Worm (Caenorhabditis elegans) whole organism, L4 larva: ENCODE measurements around the gene cyp-42A1.

ENCODE experiments used
- D1046.2 ChIP-seq: fragments of 200-800 bp; sonication (Bioruptor generic); IDR thresholded peaks from 2 replicates; pipeline ENCODE4 v1.3.6; 2022; ENCODE audit warnings: missing genetic modification characterization, missing compliant biosample characterization
- F26F4.8 ChIP-seq: fragments of 200-800 bp; sonication (Bioruptor generic); conservative IDR thresholded peaks from 2 replicates; pipeline ENCODE4 v1.3.6; 2022; ENCODE audit warnings: missing genetic modification characterization, missing compliant biosample characterization
- F49E8.2 ChIP-seq: sonication (generic microtip); optimal IDR thresholded peaks from 2 replicates; lab custom pipeline; 2016; ENCODE audit warnings: missing compliant biosample characterization, mild to moderate bottlenecking, missing genetic modification characterization, borderline replicate concordance
- T20F7.1 ChIP-seq: fragments of 200-800 bp; sonication (Bioruptor generic); optimal IDR thresholded peaks from 2 replicates; lab custom pipeline; 2018; ENCODE audit warnings: mild to moderate bottlenecking, missing genetic modification characterization, missing compliant biosample characterization
- T26A8.4 ChIP-seq: fragments of 200-800 bp; sonication (Bioruptor generic); IDR thresholded peaks from 2 replicates; pipeline ENCODE4 v1.3.6; 2022; ENCODE audit warnings: missing genetic modification characterization, missing compliant biosample characterization
- Y75B8A.6 ChIP-seq: fragments of 200-800 bp; sonication (Bioruptor generic); IDR thresholded peaks from 2 replicates; pipeline ENCODE4 v1.3.6; 2022; ENCODE audit warnings: missing genetic modification reagents, missing genetic modification characterization, missing compliant biosample characterization
- ZK337.2 ChIP-seq: fragments of 200-800 bp; sonication (Bioruptor generic); IDR thresholded peaks from 2 replicates; pipeline ENCODE4 v1.3.6; 2022; ENCODE audit warnings: missing genetic modification reagents, missing genetic modification characterization, missing compliant biosample characterization
- aha-1 ChIP-seq: fragments of 150-350 bp; peaks from one replicate; lab custom pipeline; 2014; ENCODE audit warnings: missing biosample characterization, missing genetic modification characterization
- ama-1 ChIP-seq: fragments of 150-350 bp; optimal IDR thresholded peaks from 2 replicates; lab custom pipeline; 2014; ENCODE audit warnings: inconsistent platforms, mixed read lengths
- ceh-32 ChIP-seq: sonication (generic microtip); optimal IDR thresholded peaks from 2 replicates; lab custom pipeline; 2016; ENCODE audit warnings: mild to moderate bottlenecking, missing genetic modification characterization, missing compliant biosample characterization; ENCODE audit not compliant: poor library complexity
- ceh-62 ChIP-seq: sonication (generic microtip); optimal IDR thresholded peaks from 2 replicates; lab custom pipeline; 2017; ENCODE audit warnings: missing biosample characterization, missing genetic modification characterization
- ceh-82 ChIP-seq: sonication (generic microtip); optimal IDR thresholded peaks from 2 replicates; lab custom pipeline; 2017; ENCODE audit warnings: missing biosample characterization, missing genetic modification characterization
- ces-1 ChIP-seq: fragments of 150-350 bp; sonication (generic microtip); optimal IDR thresholded peaks from 4 replicates; lab custom pipeline; 2014; ENCODE audit warnings: missing biosample characterization, missing genetic modification reagents, missing genetic modification characterization
- daf-16 ChIP-seq, 3 experiments: sonication (generic microtip); optimal IDR thresholded peaks; 2 replicates each; lab custom pipeline; 2016 to 2017; ENCODE audit warnings: missing genetic modification characterization in 3 of 3, missing genetic modification reagents in 3 of 3, mild to moderate bottlenecking in 2 of 3, missing compliant biosample characterization in 2 of 3, missing biosample characterization in 1 of 3, moderate library complexity in 1 of 3
- daf-8 ChIP-seq: fragments of 200-800 bp; sonication (Bioruptor generic); IDR thresholded peaks from 2 replicates; pipeline ENCODE4 v1.3.6; 2022; ENCODE audit warnings: missing genetic modification characterization, missing compliant biosample characterization
- dmd-6 ChIP-seq: fragments of 200-800 bp; sonication (Bioruptor generic); IDR thresholded peaks from 2 replicates; pipeline ENCODE4 v1.3.6; 2022; ENCODE audit warnings: missing genetic modification reagents, missing genetic modification characterization, missing compliant biosample characterization
- dmd-9 ChIP-seq: fragments of 200-800 bp; sonication (Bioruptor generic); IDR thresholded peaks from 2 replicates; pipeline ENCODE4 v1.3.6; 2022; ENCODE audit warnings: missing genetic modification reagents, missing genetic modification characterization, missing compliant biosample characterization
- dve-1 ChIP-seq: sonication (generic microtip); optimal IDR thresholded peaks from 2 replicates; lab custom pipeline; 2017; ENCODE audit warnings: antibody characterized with exemption, mild to moderate bottlenecking, missing genetic modification characterization, missing compliant biosample characterization; ENCODE audit not compliant: insufficient read depth
- fos-1 ChIP-seq: fragments of 150-350 bp; optimal IDR thresholded peaks from 2 replicates; lab custom pipeline; 2014; ENCODE audit warnings: missing biosample characterization, missing genetic modification characterization
- hlh-11 ChIP-seq: fragments of 200-800 bp; sonication (Bioruptor generic); optimal IDR thresholded peaks from 2 replicates; lab custom pipeline; 2018; ENCODE audit warnings: mild to moderate bottlenecking, missing genetic modification characterization, missing compliant biosample characterization
- hmg-1.1 ChIP-seq: fragments of 200-800 bp; sonication (Bioruptor generic); IDR thresholded peaks from 2 replicates; pipeline ENCODE4 v1.3.6; 2022; ENCODE audit warnings: missing genetic modification reagents, missing genetic modification characterization, missing compliant biosample characterization
- jun-1 ChIP-seq: fragments of 150-350 bp; optimal IDR thresholded peaks from 2 replicates; lab custom pipeline; 2014; ENCODE audit warnings: missing biosample characterization, missing genetic modification reagents, missing genetic modification characterization
- lin-13 ChIP-seq: fragments of 150-350 bp; optimal IDR thresholded peaks from 2 replicates; lab custom pipeline; 2014; ENCODE audit warnings: missing biosample characterization, missing genetic modification reagents, missing genetic modification characterization
- lin-15B ChIP-seq: fragments of 150-350 bp; sonication (generic microtip); optimal IDR thresholded peaks from 3 replicates; lab custom pipeline; 2014; ENCODE audit warnings: missing biosample characterization, missing genetic modification characterization
- lin-29 ChIP-seq: fragments of 200-800 bp; sonication (Bioruptor generic); IDR thresholded peaks from 2 replicates; pipeline ENCODE4 v1.3.6; 2022; ENCODE audit warnings: missing genetic modification reagents, missing genetic modification characterization, missing compliant biosample characterization
- lin-39 ChIP-seq: fragments of 150-350 bp; optimal IDR thresholded peaks from 2 replicates; lab custom pipeline; 2014; ENCODE audit warnings: missing biosample characterization, missing genetic modification reagents, missing genetic modification characterization
- lir-3 ChIP-seq: sonication (generic microtip); optimal IDR thresholded peaks from 2 replicates; lab custom pipeline; 2016; ENCODE audit warnings: mild to moderate bottlenecking, missing genetic modification characterization, missing compliant biosample characterization
- mes-2 ChIP-seq: sonication (generic microtip); optimal IDR thresholded peaks from 2 replicates; lab custom pipeline; 2016; ENCODE audit warnings: missing genotype, mild to moderate bottlenecking, missing genetic modification characterization, missing compliant biosample characterization; ENCODE audit not compliant: poor library complexity, severe bottlenecking
- mxl-3 ChIP-seq: fragments of 200-800 bp; sonication (Bioruptor generic); optimal IDR thresholded peaks from 2 replicates; lab custom pipeline; 2018; ENCODE audit warnings: mild to moderate bottlenecking, missing genetic modification characterization, missing compliant biosample characterization
- nhr-28 ChIP-seq: fragments of 150-350 bp; optimal IDR thresholded peaks from 2 replicates; lab custom pipeline; 2014; ENCODE audit warnings: missing biosample characterization, missing genetic modification characterization
- nhr-48 ChIP-seq: sonication (generic microtip); optimal IDR thresholded peaks from 2 replicates; lab custom pipeline; 2016; ENCODE audit warnings: mild to moderate bottlenecking, missing genetic modification characterization, missing compliant biosample characterization
- nhr-6 ChIP-seq: fragments of 150-350 bp; optimal IDR thresholded peaks from 2 replicates; lab custom pipeline; 2014; ENCODE audit warnings: missing biosample characterization, missing genetic modification characterization
- nhr-77 ChIP-seq: fragments of 150-350 bp; optimal IDR thresholded peaks from 2 replicates; lab custom pipeline; 2014; ENCODE audit warnings: missing biosample characterization, missing genetic modification characterization
- pqm-1 ChIP-seq: sonication (generic microtip); optimal IDR thresholded peaks from 2 replicates; lab custom pipeline; 2017; ENCODE audit warnings: missing biosample characterization, missing genetic modification characterization
- rbr-2 ChIP-seq: sonication (generic microtip); optimal IDR thresholded peaks from 2 replicates; lab custom pipeline; 2016; ENCODE audit warnings: missing genotype, missing genetic modification characterization, missing compliant biosample characterization
- sdz-12 ChIP-seq: fragments of 200-800 bp; sonication (Bioruptor generic); optimal IDR thresholded peaks from 2 replicates; lab custom pipeline; 2018; ENCODE audit warnings: mild to moderate bottlenecking, missing genetic modification characterization, missing compliant biosample characterization
- skn-1 ChIP-seq: fragments of 150-350 bp; optimal IDR thresholded peaks from 2 replicates; lab custom pipeline; 2014; ENCODE audit warnings: missing biosample characterization, missing genetic modification characterization
- unc-130 ChIP-seq: sonication (generic microtip); optimal IDR thresholded peaks from 2 replicates; lab custom pipeline; 2016; ENCODE audit warnings: missing genetic modification reagents, missing genetic modification characterization, missing compliant biosample characterization
- zip-11 ChIP-seq: fragments of 200-800 bp; sonication (Bioruptor generic); IDR thresholded peaks from 2 replicates; pipeline ENCODE4 v1.3.6; 2022; ENCODE audit warnings: missing genetic modification characterization, missing compliant biosample characterization
- ztf-11 ChIP-seq: fragments of 150-350 bp; optimal IDR thresholded peaks from 2 replicates; lab custom pipeline; 2014; ENCODE audit warnings: missing biosample characterization, missing genetic modification characterization
- ztf-7 ChIP-seq: fragments of 150-350 bp; optimal IDR thresholded peaks from 2 replicates; lab custom pipeline; 2014; ENCODE audit warnings: missing biosample characterization, missing genetic modification characterization

Gene cyp-42A1

DNA sequence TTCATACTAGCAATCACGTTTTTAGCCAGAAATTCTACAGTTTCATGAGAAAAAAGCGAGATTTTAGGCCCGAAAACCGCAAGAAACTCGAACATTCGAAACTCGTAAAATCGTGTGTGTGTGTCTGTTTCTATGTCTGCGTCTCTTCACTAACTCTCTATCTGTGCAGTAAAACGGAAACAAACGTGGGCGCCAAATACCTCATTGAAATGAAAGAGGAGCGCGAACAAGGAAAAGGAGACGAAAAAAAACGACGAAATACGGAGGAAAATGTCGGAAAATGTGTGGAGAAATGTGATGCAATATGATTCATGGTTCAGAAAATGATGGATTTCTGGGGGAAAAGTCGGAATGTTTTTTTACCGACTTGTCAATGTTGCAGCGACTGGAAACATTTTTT lies 43.3 kb upstream of the cyp-42A1 start (continued):
- TF ChIP-seq dve-1 (tag; lab: Kevin White, UChicago) = peak; percentile 56
- TF ChIP-seq fos-1 = no peak
- TF ChIP-seq zip-11 (GFP tag; lab: Robert Waterston, UW) = no peak
- TF ChIP-seq nhr-28 (tag; lab: Kevin White, UChicago) = peak; percentile 49
- TF ChIP-seq ces-1 (GFP tag; lab: Kevin White, UChicago) = no peak
- TF ChIP-seq jun-1 (tag; lab: Kevin White, UChicago) = no peak
- no peak for TF ChIP-seq ZK337.2 (GFP tag; lab: Robert Waterston, UW)
- no peak for TF ChIP-seq lin-29 (GFP tag; lab: Robert Waterston, UW)
- peak; percentile 29 for TF ChIP-seq hlh-11 (tag; lab: Kevin White, UChicago)
- TF ChIP-seq skn-1 = no peak
- no peak for TF ChIP-seq lin-13
- no peak for TF ChIP-seq daf-8 (GFP tag; lab: Robert Waterston, UW)
- no peak for TF ChIP-seq Y75B8A.6 (GFP tag; lab: Robert Waterston, UW)
- no peak for TF ChIP-seq rbr-2
- TF ChIP-seq, all 104 proteins: peak for 11

DNA sequence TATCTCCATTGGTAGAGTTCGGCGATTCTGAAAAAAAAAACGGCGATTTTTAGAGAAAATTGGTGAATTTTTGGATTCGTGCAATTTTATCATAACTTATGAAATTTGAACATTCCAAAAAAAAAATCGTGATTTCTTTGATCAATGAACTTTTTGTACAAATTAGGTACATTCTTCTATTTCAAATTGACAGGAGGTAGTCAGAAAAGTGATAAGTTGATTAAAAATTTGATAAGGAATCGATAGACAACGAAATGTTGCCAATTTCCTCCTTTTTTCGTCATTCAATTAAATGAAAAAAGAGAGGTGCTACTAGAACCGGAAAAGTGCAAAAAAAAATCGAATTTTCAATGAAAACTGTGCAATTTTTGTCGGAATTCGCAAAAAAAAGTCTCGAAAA lies 40.9 kb upstream of the cyp-42A1 start:
- TF ChIP-seq nhr-28 (tag; lab: Kevin White, UChicago) (peak; percentile 68), daf-16 (GFP tag; optimal IDR thresholded peaks at IDR 0.05; lab: Kevin White, UChicago) (no peak), daf-16 (tag; optimal IDR thresholded peaks at IDR 0.05; lab: Kevin White, UChicago) (no peak), lin-39 (tag; lab: Kevin White, UChicago) (no peak), T20F7.1 (GFP tag; lab: Kevin White, UChicago) (no peak), pqm-1 (tag; lab: Kevin White, UChicago) (peak; percentile 92), unc-130 (GFP tag; lab: Kevin White, UChicago) (no peak), aha-1 (tag; lab: Kevin White, UChicago) (peak; percentile 20), nhr-77 (tag; lab: Kevin White, UChicago) (peak; percentile 58), F26F4.8 (GFP tag; lab: Robert Waterston, UW) (no peak), ceh-62 (tag; lab: Kevin White, UChicago) (no peak), nhr-48 (peak; percentile 20), Y75B8A.6 (GFP tag; lab: Robert Waterston, UW) (no peak), hmg-1.1 (GFP tag; lab: Robert Waterston, UW) (no peak), mxl-3 (no peak), F49E8.2 (tag; lab: Kevin White, UChicago) (no peak), ztf-7 (tag; lab: Kevin White, UChicago) (no peak), sdz-12 (GFP tag; lab: Kevin White, UChicago) (no peak), dmd-6 (GFP tag; lab: Robert Waterston, UW) (peak; percentile 84), dmd-9 (GFP tag; lab: Robert Waterston, UW) (no peak), lin-15B (tag; lab: Kevin White, UChicago) (no peak), ceh-32 (tag; lab: Kevin White, UChicago) (no peak), skn-1 (no peak), ceh-82 (tag; lab: Kevin White, UChicago) (no peak), hlh-11 (tag; lab: Kevin White, UChicago) (peak; percentile 6), dve-1 (tag; lab: Kevin White, UChicago) (peak; percentile 69), ztf-11 (no peak), ama-1 (lab: Kevin White, UChicago) (no peak), D1046.2 (no peak), mes-2 (tag; lab: Kevin White, UChicago) (no peak), nhr-6 (tag; lab: Kevin White, UChicago) (no peak), lir-3 (no peak), T26A8.4 (GFP tag; lab: Robert Waterston, UW) (no peak), zip-11 (GFP tag; lab: Robert Waterston, UW) (no peak)
